Worm (Caenorhabditis elegans) whole organism, midembryonic: ENCODE measurements around the gene B0302.4.

ENCODE experiments used
- flt-1 ChIP-seq: fragments of 200-800 bp; sonication (Bioruptor generic); IDR thresholded peaks from 2 replicates; pipeline ENCODE4 v1.3.6; 2022; ENCODE audit warnings: missing genetic modification characterization, missing compliant biosample characterization
- klf-2 ChIP-seq: fragments of 200-800 bp; sonication (Bioruptor generic); conservative IDR thresholded peaks from 2 replicates; pipeline ENCODE4 v1.3.6; 2022; ENCODE audit warnings: missing genetic modification reagents, missing genetic modification characterization, missing compliant biosample characterization
- ref-1 ChIP-seq: fragments of 200-800 bp; sonication (Bioruptor generic); conservative IDR thresholded peaks from 2 replicates; pipeline ENCODE4 v1.3.6; 2022; ENCODE audit warnings: missing genetic modification reagents, missing genetic modification characterization, missing compliant biosample characterization
- ztf-23 ChIP-seq: fragments of 200-800 bp; sonication (Bioruptor generic); IDR thresholded peaks from 2 replicates; pipeline ENCODE4 v1.3.6; 2022; ENCODE audit warnings: missing genetic modification reagents, missing genetic modification characterization, missing compliant biosample characterization

ce11 chrX:17168086-17168485 lies 8.5 kb downstream of the B0302.4 start:
- TF ChIP-seq ref-1 (no peak), flt-1 (no peak), klf-2 (no peak), ztf-23 (no peak)
